Worm (Caenorhabditis elegans) whole organism, late embryonic: ENCODE data around the gene sra-31.

Experiments
- C08G9.2 ChIP-seq: sonication (generic microtip); optimal IDR thresholded peaks from 2 replicates; lab custom pipeline; 2016; ENCODE audit warnings: mild to moderate bottlenecking, missing genetic modification characterization, moderate library complexity, missing compliant biosample characterization
- C38D4.7 ChIP-seq: fragments of 200-800 bp; sonication (Bioruptor generic); optimal IDR thresholded peaks from 2 replicates; lab custom pipeline; 2018; ENCODE audit warnings: mild to moderate bottlenecking, missing genetic modification characterization, moderate library complexity, missing compliant biosample characterization
- K02D7.2 ChIP-seq: sonication (generic microtip); optimal IDR thresholded peaks from 2 replicates; lab custom pipeline; 2017; ENCODE audit warnings: mild to moderate bottlenecking, missing genetic modification characterization, missing compliant biosample characterization
- ama-1 ChIP-seq: fragments of 150-350 bp; optimal IDR thresholded peaks from 2 replicates; lab custom pipeline; 2014
- ceh-14 ChIP-seq: sonication (generic microtip); optimal IDR thresholded peaks from 2 replicates; lab custom pipeline; 2016; ENCODE audit warnings: missing genotype, missing genetic modification characterization, missing compliant biosample characterization
- ceh-19 ChIP-seq: fragments of 200-800 bp; sonication (Bioruptor generic); optimal IDR thresholded peaks from 2 replicates; lab custom pipeline; 2018; ENCODE audit warnings: mild to moderate bottlenecking, missing genetic modification characterization, missing compliant biosample characterization
- ceh-2 ChIP-seq: sonication (generic microtip); optimal IDR thresholded peaks from 2 replicates; lab custom pipeline; 2016; ENCODE audit warnings: missing genotype, missing genetic modification characterization, missing compliant biosample characterization
- ceh-22 ChIP-seq: sonication (generic microtip); optimal IDR thresholded peaks from 2 replicates; lab custom pipeline; 2017; ENCODE audit warnings: missing biosample characterization, missing genetic modification characterization
- ceh-24 ChIP-seq: sonication (generic microtip); optimal IDR thresholded peaks from 2 replicates; lab custom pipeline; 2016; ENCODE audit warnings: mild to moderate bottlenecking, missing genetic modification characterization, missing compliant biosample characterization
- ceh-30 ChIP-seq: fragments of 150-350 bp; optimal IDR thresholded peaks from 2 replicates; lab custom pipeline; 2014; ENCODE audit warnings: missing biosample characterization, missing genetic modification characterization
- ceh-31 ChIP-seq: sonication (generic microtip); optimal IDR thresholded peaks from 2 replicates; lab custom pipeline; 2016; ENCODE audit warnings: missing genetic modification characterization, missing compliant biosample characterization
- ceh-34 ChIP-seq: sonication (generic microtip); optimal IDR thresholded peaks from 2 replicates; lab custom pipeline; 2016; ENCODE audit warnings: mild to moderate bottlenecking, missing genetic modification characterization, missing compliant biosample characterization
- ceh-6 ChIP-seq: fragments of 200-800 bp; sonication (Bioruptor generic); optimal IDR thresholded peaks from 2 replicates; lab custom pipeline; 2018; ENCODE audit warnings: mild to moderate bottlenecking, missing genetic modification characterization, missing compliant biosample characterization
- ceh-9 ChIP-seq: sonication (generic microtip); optimal IDR thresholded peaks from 2 replicates; lab custom pipeline; 2016; ENCODE audit warnings: mild to moderate bottlenecking, missing genetic modification characterization, inconsistent platforms, missing compliant biosample characterization
- dmd-4 ChIP-seq: sonication (generic microtip); optimal IDR thresholded peaks from 2 replicates; lab custom pipeline; 2016; ENCODE audit warnings: borderline replicate concordance, missing genetic modification characterization, missing compliant biosample characterization
- dve-1 ChIP-seq: sonication (generic microtip); optimal IDR thresholded peaks from 2 replicates; lab custom pipeline; 2017; ENCODE audit warnings: antibody characterized with exemption, mild to moderate bottlenecking, missing genetic modification characterization, missing compliant biosample characterization
- elt-2 ChIP-seq: sonication (generic microtip); optimal IDR thresholded peaks from 2 replicates; lab custom pipeline; 2016; ENCODE audit warnings: missing genetic modification reagents, missing genetic modification characterization, missing compliant biosample characterization
- elt-4 ChIP-seq: sonication (generic microtip); optimal IDR thresholded peaks from 2 replicates; lab custom pipeline; 2016; ENCODE audit warnings: missing genetic modification characterization, missing compliant biosample characterization
- ets-4 ChIP-seq: sonication (generic microtip); optimal IDR thresholded peaks from 2 replicates; lab custom pipeline; 2016; ENCODE audit warnings: missing genetic modification characterization, missing compliant biosample characterization
- fkh-10 ChIP-seq: fragments of 150-350 bp; optimal IDR thresholded peaks from 2 replicates; lab custom pipeline; 2014; ENCODE audit warnings: missing biosample characterization, missing genetic modification reagents, missing genetic modification characterization
- gmeb-2 ChIP-seq: sonication (generic microtip); optimal IDR thresholded peaks from 2 replicates; lab custom pipeline; 2016; ENCODE audit warnings: missing genetic modification characterization, inconsistent platforms, missing compliant biosample characterization
- hlh-13 ChIP-seq: fragments of 200-800 bp; sonication (Bioruptor generic); optimal IDR thresholded peaks from 2 replicates; lab custom pipeline; 2018; ENCODE audit warnings: mild to moderate bottlenecking, missing genetic modification characterization, missing compliant biosample characterization
- hlh-6 ChIP-seq: sonication (generic microtip); optimal IDR thresholded peaks from 2 replicates; lab custom pipeline; 2016; ENCODE audit warnings: missing genotype, missing genetic modification characterization, missing compliant biosample characterization
- hlh-8 ChIP-seq: sonication (generic microtip); optimal IDR thresholded peaks from 2 replicates; lab custom pipeline; 2016; ENCODE audit warnings: missing genotype, missing genetic modification characterization, missing compliant biosample characterization
- lim-6 ChIP-seq: sonication (generic microtip); optimal IDR thresholded peaks from 2 replicates; lab custom pipeline; 2016; ENCODE audit warnings: missing genetic modification characterization, missing compliant biosample characterization
- lin-11 ChIP-seq: fragments of 200-800 bp; sonication (Bioruptor generic); optimal IDR thresholded peaks from 2 replicates; lab custom pipeline; 2018; ENCODE audit warnings: mild to moderate bottlenecking, missing genetic modification characterization, missing compliant biosample characterization
- madf-2 ChIP-seq: sonication (generic microtip); optimal IDR thresholded peaks from 2 replicates; lab custom pipeline; 2017; ENCODE audit warnings: missing genetic modification characterization, missing compliant biosample characterization
- mec-3 ChIP-seq: sonication (generic microtip); optimal IDR thresholded peaks from 2 replicates; lab custom pipeline; 2016; ENCODE audit warnings: borderline replicate concordance, missing genetic modification characterization, missing compliant biosample characterization
- nhr-232 ChIP-seq: sonication (generic microtip); optimal IDR thresholded peaks from 2 replicates; lab custom pipeline; 2016; ENCODE audit warnings: missing genetic modification characterization, missing compliant biosample characterization
- npax-4 ChIP-seq: sonication (generic microtip); optimal IDR thresholded peaks from 2 replicates; lab custom pipeline; 2016; ENCODE audit warnings: missing genetic modification characterization, missing compliant biosample characterization
- odd-2 ChIP-seq: sonication (generic microtip); optimal IDR thresholded peaks from 2 replicates; lab custom pipeline; 2017; ENCODE audit warnings: antibody characterized with exemption, mild to moderate bottlenecking, missing genetic modification characterization, missing compliant biosample characterization
- pag-3 ChIP-seq: sonication (generic microtip); optimal IDR thresholded peaks from 2 replicates; lab custom pipeline; 2016; ENCODE audit warnings: missing compliant biosample characterization, missing genetic modification characterization, borderline replicate concordance
- pha-4 ChIP-seq: fragments of 150-350 bp; optimal IDR thresholded peaks from 2 replicates; lab custom pipeline; 2018; ENCODE audit warnings: missing biosample characterization, missing genetic modification reagents, missing genetic modification characterization
- pqm-1 ChIP-seq: sonication (generic microtip); optimal IDR thresholded peaks from 2 replicates; lab custom pipeline; 2016; ENCODE audit warnings: missing genetic modification characterization, missing compliant biosample characterization
- pros-1 ChIP-seq: fragments of 150-350 bp; optimal IDR thresholded peaks from 2 replicates; lab custom pipeline; 2014; ENCODE audit warnings: missing biosample characterization, missing genetic modification reagents, missing genetic modification characterization
- sox-4 ChIP-seq: sonication (generic microtip); optimal IDR thresholded peaks from 2 replicates; lab custom pipeline; 2017; ENCODE audit warnings: mild to moderate bottlenecking, missing genetic modification characterization, inconsistent platforms, missing compliant biosample characterization
- syd-9 ChIP-seq: sonication (generic microtip); optimal IDR thresholded peaks from 2 replicates; lab custom pipeline; 2016; ENCODE audit warnings: mild to moderate bottlenecking, missing genetic modification characterization, moderate library complexity, missing compliant biosample characterization
- tbx-7 ChIP-seq: sonication (generic microtip); optimal IDR thresholded peaks from 2 replicates; lab custom pipeline; 2016; ENCODE audit warnings: missing genotype, missing genetic modification characterization, missing compliant biosample characterization
- ttx-3 ChIP-seq: sonication (generic microtip); optimal IDR thresholded peaks from 2 replicates; lab custom pipeline; 2016; ENCODE audit warnings: missing genetic modification reagents, missing genetic modification characterization, missing compliant biosample characterization
- unc-3 ChIP-seq, 2 experiments: fragments of 200-800 bp in 1 of 2; sonication (Bioruptor generic) in 1 of 2; sonication (generic microtip) in 1 of 2; conservative IDR thresholded peaks in 1 of 2; optimal IDR thresholded peaks in 1 of 2; 2 replicates each; pipeline versions ENCODE4 v1.3.6 to Lab custom; 2016 to 2022; ENCODE audit warnings: missing compliant biosample characterization in 2 of 2, missing genetic modification characterization in 2 of 2, missing genetic modification reagents in 1 of 2
- unc-55 ChIP-seq: sonication (generic microtip); optimal IDR thresholded peaks from 2 replicates; lab custom pipeline; 2017; ENCODE audit warnings: missing biosample characterization, missing genetic modification reagents, missing genetic modification characterization
- unc-86 ChIP-seq: sonication (generic microtip); optimal IDR thresholded peaks from 2 replicates; lab custom pipeline; 2016; ENCODE audit warnings: missing genetic modification characterization, missing compliant biosample characterization
- ztf-16 ChIP-seq: sonication (generic microtip); optimal IDR thresholded peaks from 2 replicates; lab custom pipeline; 2017; ENCODE audit warnings: missing genetic modification characterization, missing compliant biosample characterization

Gene sra-31

ce11 chrII:6594151-6594550 is 15.9 kb upstream of the sra-31 start, which contains the start of gene aipr-1:
Gene aipr-1 (minus strand): TSS chrII:6594251.
- no peak for TF ChIP-seq nhr-232
- TF ChIP-seq ceh-31 (tag; lab: Kevin White, UChicago): no peak
- TF ChIP-seq elt-2: no peak
- TF ChIP-seq fkh-10 (GFP tag; lab: Kevin White, UChicago): no peak
- TF ChIP-seq ztf-16 (tag; lab: Kevin White, UChicago): no peak
- TF ChIP-seq gmeb-2 (tag; lab: Kevin White, UChicago): no peak
- no peak for TF ChIP-seq hlh-8
- TF ChIP-seq unc-86 (tag; lab: Kevin White, UChicago): no peak
- TF ChIP-seq lim-6 (tag; lab: Kevin White, UChicago): no peak
- no peak for TF ChIP-seq hlh-6 (tag; lab: Kevin White, UChicago)
- TF ChIP-seq ceh-30 (tag; lab: Kevin White, UChicago): no peak
- TF ChIP-seq pqm-1 (tag; lab: Kevin White, UChicago): no peak
- no peak for TF ChIP-seq dve-1 (tag; lab: Kevin White, UChicago)
- no peak for TF ChIP-seq ceh-22 (tag; lab: Kevin White, UChicago)
- no peak for TF ChIP-seq K02D7.2 (tag; lab: Kevin White, UChicago)
- no peak for TF ChIP-seq tbx-7 (tag; lab: Kevin White, UChicago)
- no peak for TF ChIP-seq npax-4 (tag; lab: Kevin White, UChicago)
- TF ChIP-seq ets-4 (tag; lab: Kevin White, UChicago): no peak
- TF ChIP-seq hlh-13 (GFP tag; lab: Kevin White, UChicago): no peak

ce11 chrII:6592251-6592650 is 14.0 kb upstream of the sra-31 start, which contains the start of gene C56C10.9:
Gene C56C10.9 (minus strand): TSS chrII:6592351.
- no peak for TF ChIP-seq nhr-232
- no peak for TF ChIP-seq unc-55 (GFP tag; lab: Kevin White, UChicago)
- no peak for TF ChIP-seq ets-4 (tag; lab: Kevin White, UChicago)
- TF ChIP-seq, all 69 proteins: peak for 0

ce11 chrII:6591000-6591399 is 12.7 kb upstream of the sra-31 start:
- no peak for TF ChIP-seq C08G9.2 (tag; lab: Kevin White, UChicago)
- TF ChIP-seq K02D7.2 (tag; lab: Kevin White, UChicago): no peak
- no peak for TF ChIP-seq tbx-7 (tag; lab: Kevin White, UChicago)
- no peak for TF ChIP-seq syd-9
- TF ChIP-seq pha-4 (tag; lab: Kevin White, UChicago): no peak

ce11 chrII:6589408-6589807 is 11.1 kb upstream of the sra-31 start, which contains the start of gene vps-32.1:
Gene vps-32.1 (plus strand): TSS chrII:6589708.
- TF ChIP-seq hlh-6 (tag; lab: Kevin White, UChicago) (no peak), ceh-34 (tag; lab: Kevin White, UChicago) (no peak), ceh-2 (tag; lab: Kevin White, UChicago) (no peak), unc-55 (GFP tag; lab: Kevin White, UChicago) (no peak), fkh-10 (GFP tag; lab: Kevin White, UChicago) (no peak), nhr-232 (no peak), ceh-22 (tag; lab: Kevin White, UChicago) (no peak), ceh-9 (tag; lab: Kevin White, UChicago) (no peak)

DNA sequence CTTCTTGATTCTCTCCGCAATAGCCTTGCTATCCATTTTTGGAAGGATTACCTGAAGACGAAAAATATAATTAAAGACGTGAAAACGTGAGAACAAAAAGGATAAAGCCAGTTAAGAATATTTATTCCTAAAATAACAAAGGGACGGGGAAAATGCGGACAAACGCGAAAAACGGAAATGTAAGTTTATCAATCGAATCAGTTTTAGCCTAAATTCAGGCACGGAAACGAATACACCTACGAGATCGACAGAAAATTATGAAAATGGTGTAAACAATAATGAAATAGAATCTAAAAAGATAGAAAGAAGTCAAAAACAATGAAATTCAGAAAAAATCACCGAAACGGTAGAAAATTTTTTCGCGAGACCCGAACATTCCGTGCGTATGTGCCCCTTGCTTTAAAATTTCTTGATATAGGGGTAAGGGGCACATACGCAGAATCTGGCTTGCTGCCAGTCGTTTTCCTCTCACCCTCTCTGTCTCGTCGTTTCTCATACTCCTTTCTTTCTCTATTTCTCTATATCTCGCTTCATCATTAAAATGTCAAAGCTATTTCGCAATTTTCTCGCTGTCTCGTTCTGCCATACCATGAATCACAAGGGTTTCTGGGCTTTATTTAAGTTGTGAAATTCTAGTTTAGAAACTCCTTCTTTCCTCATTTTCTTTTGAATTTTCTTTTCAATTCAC is 10.5 kb upstream of the sra-31 start, which contains the start of gene icd-1:
Gene icd-1, minus strand, starts transcription at position 51 of the 688 bp plus-strand sequence.
- TF ChIP-seq elt-4 (no peak), dve-1 (tag; lab: Kevin White, UChicago) (peak; percentile 84), pqm-1 (tag; lab: Kevin White, UChicago) (no peak), unc-3 (GFP tag; conservative IDR thresholded peaks at IDR 0.05; lab: Robert Waterston, UW) (no peak), unc-3 (tag; optimal IDR thresholded peaks at IDR 0.05; lab: Kevin White, UChicago) (no peak), ama-1 (lab: Kevin White, UChicago) (no peak), dmd-4 (no peak), pros-1 (peak; percentile 59), pag-3 (tag; lab: Kevin White, UChicago) (no peak), madf-2 (tag; lab: Kevin White, UChicago) (no peak), ttx-3 (tag; lab: Kevin White, UChicago) (no peak), C38D4.7 (GFP tag; lab: Kevin White, UChicago) (no peak), ceh-24 (tag; lab: Kevin White, UChicago) (no peak), ceh-19 (no peak), sox-4 (tag; lab: Kevin White, UChicago) (no peak), ceh-6 (no peak), odd-2 (tag; lab: Kevin White, UChicago) (no peak), mec-3 (no peak), lin-11 (tag; lab: Kevin White, UChicago) (no peak), K02D7.2 (tag; lab: Kevin White, UChicago) (no peak), ceh-14 (peak; percentile 68)
